Worm (Caenorhabditis elegans) whole organism, early embryonic: ENCODE results near the gene Y54G9A.5.

ENCODE experiments used
- ama-1 ChIP-seq: fragments of 150-350 bp; optimal IDR thresholded peaks from 2 replicates; lab custom pipeline; 2014
- hnd-1 ChIP-seq: sonication (generic microtip); optimal IDR thresholded peaks from 2 replicates; lab custom pipeline; 2016; ENCODE audit warnings: missing genetic modification characterization, missing compliant biosample characterization
- pes-1 ChIP-seq: fragments of 200-800 bp; sonication (Bioruptor generic); IDR thresholded peaks from 2 replicates; pipeline ENCODE4 v1.3.6; 2022; ENCODE audit warnings: missing genetic modification reagents, missing genetic modification characterization, missing compliant biosample characterization
- tra-4 ChIP-seq: sonication (generic microtip); optimal IDR thresholded peaks from 2 replicates; lab custom pipeline; 2017; ENCODE audit warnings: missing genetic modification characterization, missing compliant biosample characterization

- TF ChIP-seq tra-4 (tag; lab: Kevin White, UChicago) (no peak), pes-1 (GFP tag; lab: Robert Waterston, UW) (no peak), hnd-1 (tag; lab: Kevin White, UChicago) (no peak), ama-1 (lab: Kevin White, UChicago) (no peak)
Observed at ce11 chrII:13713239-13713638, 9.6 kb upstream of the Y54G9A.5 start.
